Fruit fly (Drosophila melanogaster) whole organism, prepupa: ENCODE results near the gene Prp4k.

Experiments used
- Blimp-1 ChIP-seq: fragments of 200-800 bp; sonication (Bioruptor generic); optimal IDR thresholded peaks from 3 replicates; lab custom pipeline; 2017; ENCODE audit warnings: missing biosample characterization, missing genetic modification characterization, mild to moderate bottlenecking, moderate library complexity, missing genetic modification reagents
- CG10631 ChIP-seq: fragments of 200-800 bp; sonication (Bioruptor generic); optimal IDR thresholded peaks from 2 replicates; lab custom pipeline; 2016; ENCODE audit warnings: missing biosample characterization, missing genetic modification characterization
- CG10669 ChIP-seq: fragments of 200-800 bp; sonication (Bioruptor generic); optimal IDR thresholded peaks from 3 replicates; lab custom pipeline; 2018; ENCODE audit warnings: missing biosample characterization, mild to moderate bottlenecking, missing genetic modification characterization, moderate library complexity
- CG11902 ChIP-seq: fragments of 200-800 bp; sonication (Bioruptor generic); optimal IDR thresholded peaks from 3 replicates; lab custom pipeline; 2016; ENCODE audit warnings: missing biosample characterization, missing genetic modification characterization
- CG15336 ChIP-seq: fragments of 200-800 bp; sonication (Bioruptor generic); IDR thresholded peaks from 2 replicates; pipeline ENCODE4 v1.3.6; 2022; ENCODE audit warnings: missing biosample characterization, missing genetic modification characterization
- CG1621 ChIP-seq: fragments of 200-800 bp; sonication (Bioruptor generic); optimal IDR thresholded peaks from 3 replicates; lab custom pipeline; 2018; ENCODE audit warnings: missing biosample characterization, mild to moderate bottlenecking, missing genetic modification characterization
- CG3032 ChIP-seq: fragments of 200-800 bp; optimal IDR thresholded peaks from 2 replicates; lab custom pipeline; 2019; ENCODE audit warnings: missing biosample characterization, mild to moderate bottlenecking, missing genetic modification characterization, moderate library complexity
- CG31627 ChIP-seq: fragments of 200-800 bp; sonication (Bioruptor generic); optimal IDR thresholded peaks from 3 replicates; lab custom pipeline; 2016; ENCODE audit warnings: missing biosample characterization, missing genetic modification characterization
- CG32006 ChIP-seq: fragments of 200-800 bp; sonication (Bioruptor generic); optimal IDR thresholded peaks from 3 replicates; lab custom pipeline; 2017; ENCODE audit warnings: missing biosample characterization, mild to moderate bottlenecking, missing genetic modification characterization
- CG4318 ChIP-seq: fragments of 200-800 bp; sonication (Bioruptor generic); optimal IDR thresholded peaks from 3 replicates; lab custom pipeline; 2017; ENCODE audit warnings: missing biosample characterization, mild to moderate bottlenecking, missing genetic modification characterization
- CG6163 ChIP-seq: fragments of 200-800 bp; sonication (Bioruptor generic); IDR thresholded peaks from 3 replicates; pipeline ENCODE4 v1.3.6; 2022; ENCODE audit warnings: missing biosample characterization, missing genetic modification characterization
- CG6276 ChIP-seq: fragments of 200-800 bp; sonication (Bioruptor generic); optimal IDR thresholded peaks from 2 replicates; lab custom pipeline; 2017; ENCODE audit warnings: missing biosample characterization, mild to moderate bottlenecking, missing genetic modification characterization
- CG6792 ChIP-seq: fragments of 200-800 bp; sonication (Bioruptor generic); optimal IDR thresholded peaks from 3 replicates; lab custom pipeline; 2016; ENCODE audit warnings: missing biosample characterization, missing genetic modification characterization
- CG6854 ChIP-seq: fragments of 200-800 bp; sonication (Bioruptor generic); optimal IDR thresholded peaks from 2 replicates; lab custom pipeline; 2017; ENCODE audit warnings: missing biosample characterization, mild to moderate bottlenecking, missing genetic modification characterization
- CG7368 ChIP-seq: fragments of 200-800 bp; sonication (Bioruptor generic); optimal IDR thresholded peaks from 3 replicates; lab custom pipeline; 2016; ENCODE audit warnings: missing biosample characterization, missing genetic modification characterization
- CG8119 ChIP-seq: fragments of 200-800 bp; sonication (Bioruptor generic); IDR thresholded peaks from 3 replicates; pipeline ENCODE4 v1.3.6; 2022; ENCODE audit warnings: missing biosample characterization, missing genetic modification characterization
- CG8319 ChIP-seq: fragments of 200-800 bp; sonication (Bioruptor generic); optimal IDR thresholded peaks from 3 replicates; lab custom pipeline; 2016; ENCODE audit warnings: missing biosample characterization, missing genetic modification characterization
- CG8632 ChIP-seq: fragments of 200-800 bp; sonication (Bioruptor generic); optimal IDR thresholded peaks from 3 replicates; lab custom pipeline; 2016; ENCODE audit warnings: missing biosample characterization, missing genetic modification characterization
- CG9139 ChIP-seq: fragments of 200-800 bp; sonication (Bioruptor generic); optimal IDR thresholded peaks from 3 replicates; lab custom pipeline; 2017; ENCODE audit warnings: missing biosample characterization, mild to moderate bottlenecking, missing genetic modification characterization
- Eip75B ChIP-seq: fragments of 200-800 bp; sonication (Bioruptor generic); optimal IDR thresholded peaks from 3 replicates; lab custom pipeline; 2016; ENCODE audit warnings: missing biosample characterization, missing genetic modification characterization
- Eip78C ChIP-seq: fragments of 200-800 bp; sonication (Bioruptor generic); peaks from one replicate; lab custom pipeline; 2016; ENCODE audit warnings: missing biosample characterization, missing genetic modification characterization
- Eip93F ChIP-seq: fragments of 200-800 bp; sonication (Bioruptor generic); optimal IDR thresholded peaks from 2 replicates; lab custom pipeline; 2016; ENCODE audit warnings: missing biosample characterization, mild to moderate bottlenecking, missing genetic modification characterization
- Ets21C ChIP-seq: fragments of 200-800 bp; sonication (Bioruptor generic); optimal IDR thresholded peaks from 3 replicates; lab custom pipeline; 2016; ENCODE audit warnings: missing biosample characterization, missing genetic modification characterization
- Ets96B ChIP-seq: fragments of 200-800 bp; optimal IDR thresholded peaks from 2 replicates; lab custom pipeline; 2019; ENCODE audit warnings: missing biosample characterization, mild to moderate bottlenecking, missing genetic modification characterization, moderate library complexity
- Gug ChIP-seq: fragments of 200-800 bp; sonication (Bioruptor generic); IDR thresholded peaks from 2 replicates; pipeline ENCODE4 v1.3.6; 2022; ENCODE audit warnings: missing biosample characterization, missing genetic modification characterization
- Hr38 ChIP-seq: sonication (Bioruptor generic); optimal IDR thresholded peaks from 2 replicates; lab custom pipeline; 2016; ENCODE audit warnings: missing biosample characterization, missing genetic modification characterization
- Hr39 ChIP-seq: fragments of 200-800 bp; sonication (Bioruptor generic); optimal IDR thresholded peaks from 2 replicates; lab custom pipeline; 2016; ENCODE audit warnings: missing biosample characterization, missing genetic modification characterization
- Hr4 ChIP-seq: fragments of 200-800 bp; sonication (Bioruptor generic); optimal IDR thresholded peaks from 3 replicates; lab custom pipeline; 2016; ENCODE audit warnings: missing biosample characterization, missing genetic modification characterization
- Lpt ChIP-seq: fragments of 200-800 bp; sonication (Bioruptor generic); optimal IDR thresholded peaks from 3 replicates; lab custom pipeline; 2016; ENCODE audit warnings: missing biosample characterization, missing genetic modification characterization
- OdsH ChIP-seq: fragments of 200-800 bp; sonication (Bioruptor generic); optimal IDR thresholded peaks from 3 replicates; lab custom pipeline; 2016; ENCODE audit warnings: missing biosample characterization, missing genetic modification characterization
- Smox ChIP-seq: fragments of 200-800 bp; sonication (Bioruptor generic); optimal IDR thresholded peaks from 3 replicates; lab custom pipeline; 2016; ENCODE audit warnings: missing biosample characterization, missing genetic modification characterization
- Sox102F ChIP-seq: fragments of 200-800 bp; sonication (Bioruptor generic); optimal IDR thresholded peaks from 2 replicates; lab custom pipeline; 2016; ENCODE audit warnings: missing biosample characterization, mild to moderate bottlenecking, missing genetic modification characterization
- Sox14 ChIP-seq: fragments of 200-800 bp; sonication (Bioruptor generic); optimal IDR thresholded peaks from 3 replicates; lab custom pipeline; 2016; ENCODE audit warnings: missing biosample characterization, missing genetic modification characterization
- Sox15 ChIP-seq: fragments of 200-800 bp; sonication (Bioruptor generic); optimal IDR thresholded peaks from 3 replicates; lab custom pipeline; 2016; ENCODE audit warnings: missing biosample characterization, missing genetic modification characterization
- achi ChIP-seq: fragments of 200-800 bp; sonication (Bioruptor generic); optimal IDR thresholded peaks from 3 replicates; lab custom pipeline; 2016; ENCODE audit warnings: missing biosample characterization, missing genetic modification characterization
- acj6 ChIP-seq: fragments of 200-800 bp; sonication (Bioruptor generic); optimal IDR thresholded peaks from 3 replicates; lab custom pipeline; 2016; ENCODE audit warnings: missing biosample characterization, missing genetic modification characterization
- cyc ChIP-seq: fragments of 200-800 bp; sonication (Bioruptor generic); optimal IDR thresholded peaks from 3 replicates; lab custom pipeline; 2016; ENCODE audit warnings: missing biosample characterization, missing genetic modification characterization
- dac ChIP-seq: fragments of 200-800 bp; sonication (Bioruptor generic); optimal IDR thresholded peaks from 2 replicates; lab custom pipeline; 2017; ENCODE audit warnings: missing biosample characterization, mild to moderate bottlenecking, missing genetic modification characterization
- eg ChIP-seq: fragments of 200-800 bp; sonication (Bioruptor generic); IDR thresholded peaks from 3 replicates; pipeline ENCODE4 v1.3.6; 2022; ENCODE audit warnings: missing biosample characterization, missing genetic modification characterization
- fd59A ChIP-seq: fragments of 200-800 bp; sonication (Bioruptor generic); optimal IDR thresholded peaks from 2 replicates; lab custom pipeline; 2017; ENCODE audit warnings: missing biosample characterization, mild to moderate bottlenecking, missing genetic modification characterization, missing genetic modification reagents
- fd85E ChIP-seq: fragments of 200-800 bp; sonication (Bioruptor generic); optimal IDR thresholded peaks from 3 replicates; lab custom pipeline; 2016; ENCODE audit warnings: missing biosample characterization, missing genetic modification characterization
- fkh ChIP-seq: fragments of 200-800 bp; sonication (Bioruptor generic); optimal IDR thresholded peaks from 3 replicates; lab custom pipeline; 2017; ENCODE audit warnings: missing biosample characterization, mild to moderate bottlenecking, missing genetic modification characterization, moderate library complexity
- lz ChIP-seq: fragments of 200-800 bp; sonication (Bioruptor generic); optimal IDR thresholded peaks from 3 replicates; lab custom pipeline; 2016; ENCODE audit warnings: missing biosample characterization, missing genetic modification characterization
- net ChIP-seq: fragments of 200-800 bp; sonication (Bioruptor generic); optimal IDR thresholded peaks from 3 replicates; lab custom pipeline; 2016; ENCODE audit warnings: missing biosample characterization, missing genetic modification characterization
- spab ChIP-seq: fragments of 200-800 bp; sonication (Bioruptor generic); optimal IDR thresholded peaks from 2 replicates; lab custom pipeline; 2017; ENCODE audit warnings: missing biosample characterization, mild to moderate bottlenecking, missing genetic modification characterization, missing genetic modification reagents
- ss ChIP-seq, 2 experiments: fragments of 200-800 bp; sonication (Bioruptor generic); optimal IDR thresholded peaks; 2 replicates in 1 of 2; 3 replicates in 1 of 2; lab custom pipeline; 2017 to 2018; ENCODE audit warnings: mild to moderate bottlenecking in 2 of 2, missing biosample characterization in 2 of 2, missing genetic modification characterization in 2 of 2, moderate library complexity in 1 of 2
- topi ChIP-seq: fragments of 200-800 bp; sonication (Bioruptor generic); optimal IDR thresholded peaks from 3 replicates; lab custom pipeline; 2016; ENCODE audit warnings: missing biosample characterization, missing genetic modification characterization
- vri ChIP-seq: fragments of 200-800 bp; sonication (Bioruptor generic); optimal IDR thresholded peaks from 3 replicates; lab custom pipeline; 2016; ENCODE audit warnings: missing biosample characterization, mild to moderate bottlenecking, missing genetic modification characterization

Prp4k gene

DNA sequence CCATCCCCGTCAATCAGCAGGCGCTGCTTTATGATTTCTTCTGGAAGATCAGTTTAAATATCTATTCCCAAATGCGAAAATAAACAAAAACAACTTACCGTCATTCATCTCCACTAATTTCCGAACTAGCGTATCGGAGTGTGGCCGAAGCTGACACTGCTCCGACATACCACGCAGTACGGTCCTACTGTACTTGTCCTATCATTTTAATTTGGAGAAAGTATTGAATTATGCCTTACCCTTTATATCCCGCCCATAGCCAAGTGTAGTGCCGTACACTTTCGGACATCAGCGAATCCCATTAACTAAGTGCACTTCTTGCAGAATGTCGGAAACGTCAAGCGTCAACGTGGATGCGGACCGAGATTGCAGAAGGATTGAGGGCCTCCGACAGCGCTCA lies 1.3 kb upstream of the Prp4k start, which contains the start of the genes thoc7 and Dis3l2:
TSS of gene thoc7 (minus strand) at position 168 of the 400 bp plus-strand sequence.
TSS of gene Dis3l2 (plus strand) at position 190 of the 400 bp plus-strand sequence.
- TF ChIP-seq OdsH = no peak
- no peak for TF ChIP-seq spab (GFP tag; lab: Kevin White, UChicago)
- no peak for TF ChIP-seq fd59A (GFP tag; lab: Kevin White, UChicago)
- TF ChIP-seq Smox (GFP tag; lab: Kevin White, UChicago) = no peak
- no peak for TF ChIP-seq topi (GFP tag; lab: Kevin White, UChicago)
- TF ChIP-seq Ets21C (GFP tag; lab: Kevin White, UChicago) = no peak
- TF ChIP-seq CG1621 (tag; lab: Kevin White, UChicago) = no peak
- TF ChIP-seq Sox15 (GFP tag; lab: Kevin White, UChicago) = no peak
- TF ChIP-seq Sox14 (GFP tag; lab: Kevin White, UChicago) = no peak
- TF ChIP-seq Lpt (GFP tag; lab: Kevin White, UChicago) = no peak
- TF ChIP-seq Blimp-1 (GFP tag; lab: Kevin White, UChicago) = no peak
- TF ChIP-seq, all 60 proteins: peak for 0

dm6 chr3L:205723-206284 lies 5.5 kb downstream of the Prp4k start, which contains the start of the genes Gk1 and CG13876:
Gene Gk1 (minus strand): TSS chr3L:205844.
Gene CG13876 (plus strand): TSS chr3L:206134.
- peak; percentile 96 for TF ChIP-seq acj6 (GFP tag; lab: Kevin White, UChicago)
- TF ChIP-seq net (GFP tag; lab: Kevin White, UChicago) = peak; percentile 94
- TF ChIP-seq CG11902 (GFP tag; lab: Kevin White, UChicago) = peak; percentile 73
- TF ChIP-seq OdsH = no peak
- TF ChIP-seq lz = peak; percentile 84
- peak; percentile 84 for TF ChIP-seq Blimp-1 (GFP tag; lab: Kevin White, UChicago)
- no peak for TF ChIP-seq Hr4 (GFP tag; lab: Kevin White, UChicago)
- TF ChIP-seq eg (GFP tag; lab: Robert Waterston, UW) = peak; percentile 98
- no peak for TF ChIP-seq Sox102F
- peak; percentile 91 for TF ChIP-seq topi (GFP tag; lab: Kevin White, UChicago)
- TF ChIP-seq CG6854 (GFP tag; lab: Kevin White, UChicago) = peak; percentile 90
- TF ChIP-seq dac = peak; percentile 90
- peak; percentile 96 for TF ChIP-seq CG32006 (GFP tag; lab: Kevin White, UChicago)
- no peak for TF ChIP-seq Ets21C (GFP tag; lab: Kevin White, UChicago)
- no peak for TF ChIP-seq Hr39 (GFP tag; lab: Kevin White, UChicago)
- TF ChIP-seq CG10631 (GFP tag; lab: Kevin White, UChicago) = peak; percentile 96
- no peak for TF ChIP-seq Smox (GFP tag; lab: Kevin White, UChicago)
- TF ChIP-seq CG6276 = peak; percentile 95
- TF ChIP-seq fkh (GFP tag; lab: Kevin White, UChicago) = peak; percentile 99
- peak; percentile 80 for TF ChIP-seq cyc (GFP tag; lab: Kevin White, UChicago)
- peak; percentile 90 for TF ChIP-seq Sox14 (GFP tag; lab: Kevin White, UChicago)
- TF ChIP-seq CG8119 (GFP tag; lab: Robert Waterston, UW) = peak; percentile 97
- TF ChIP-seq Eip78C (GFP tag; lab: Kevin White, UChicago) = peak; percentile 98
- no peak for TF ChIP-seq Eip75B (GFP tag; lab: Kevin White, UChicago)
- TF ChIP-seq ss (GFP tag; optimal IDR thresholded peaks at IDR 0.05; lab: Kevin White, UChicago) = peak; percentile 95 to 97
- peak; percentile 96 for TF ChIP-seq CG8632 (GFP tag; lab: Kevin White, UChicago)
- TF ChIP-seq Lpt (GFP tag; lab: Kevin White, UChicago) = peak; percentile 94
- peak; percentile 42 for TF ChIP-seq fd85E
- peak; percentile 92 for TF ChIP-seq CG1621 (tag; lab: Kevin White, UChicago)
- no peak for TF ChIP-seq CG7368
- peak; percentile 94 for TF ChIP-seq CG10669
- TF ChIP-seq Ets96B (tag; lab: Kevin White, UChicago) = peak; percentile 98
- TF ChIP-seq CG4318 (GFP tag; lab: Kevin White, UChicago) = no peak
- peak; percentile 90 for TF ChIP-seq spab (GFP tag; lab: Kevin White, UChicago)
- peak; percentile 92 for TF ChIP-seq vri (GFP tag; lab: Kevin White, UChicago)
- peak; percentile 98 for TF ChIP-seq CG15336 (GFP tag; lab: Robert Waterston, UW)
- TF ChIP-seq CG6792 = peak; percentile 92
- TF ChIP-seq CG31627 (GFP tag; lab: Kevin White, UChicago) = peak; percentile 75
- peak; percentile 95 for TF ChIP-seq achi (GFP tag; lab: Kevin White, UChicago)
- no peak for TF ChIP-seq Hr38 (GFP tag; lab: Kevin White, UChicago)
- TF ChIP-seq Gug (GFP tag; lab: Robert Waterston, UW) = peak; percentile 94
- peak; percentile 91 for TF ChIP-seq Eip93F (GFP tag; lab: Kevin White, UChicago)
- peak; percentile 97 for TF ChIP-seq CG6163
- peak; percentile 98 for TF ChIP-seq CG3032 (tag; lab: Kevin White, UChicago)
- no peak for TF ChIP-seq CG8319 (GFP tag; lab: Kevin White, UChicago)
- TF ChIP-seq CG9139 (GFP tag; lab: Kevin White, UChicago) = peak; percentile 96
